Fruit fly (Drosophila melanogaster): ENCODE results near the gene RpL24.

Gene RpL24

DNA sequence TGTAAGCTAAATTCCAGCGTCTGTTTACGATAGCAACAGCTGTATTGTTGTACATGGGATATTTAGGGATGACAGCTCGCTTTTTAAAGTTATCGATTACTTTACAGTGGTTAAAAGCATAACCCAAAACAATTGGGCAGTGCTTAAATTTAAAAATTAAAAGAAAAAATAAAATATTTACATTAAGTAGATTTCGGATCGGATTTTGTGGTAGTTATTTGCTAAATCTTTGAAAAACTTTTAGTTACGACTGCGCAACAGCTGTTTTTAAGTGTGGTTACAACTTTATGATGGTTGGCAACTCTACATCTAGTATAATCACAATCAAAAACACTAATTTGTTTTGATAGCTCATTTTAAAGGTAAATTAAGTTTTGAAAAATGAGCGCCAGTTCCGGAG is 7.7 kb downstream of the RpL24 start, which contains the start of the genes Ing5 and CG7099 (continued):
- peak; percentile 96 for TF ChIP-seq CG31627 (GFP tag; optimal IDR thresholded peaks at IDR 0.05)
- peak; percentile 93 for TF ChIP-seq net (GFP tag; optimal IDR thresholded peaks at IDR 0.05)
- TF ChIP-seq CG8632 (GFP tag; optimal IDR thresholded peaks at IDR 0.05): peak; percentile 95
- peak; percentile 88 for TF ChIP-seq dac (GFP tag; optimal IDR thresholded peaks at IDR 0.05)
- peak; percentile 93 for TF ChIP-seq CG10669 (GFP tag; optimal IDR thresholded peaks at IDR 0.05)
- no peak for TF ChIP-seq svp (GFP tag)
- peak; percentile 97 for TF ChIP-seq acj6 (GFP tag; optimal IDR thresholded peaks at IDR 0.05)
- TF ChIP-seq esn (GFP tag; optimal IDR thresholded peaks at IDR 0.05): peak; percentile 97
- peak; percentile 96 for TF ChIP-seq achi (GFP tag; optimal IDR thresholded peaks at IDR 0.05)
- peak; percentile 95 for TF ChIP-seq Smox (GFP tag; optimal IDR thresholded peaks at IDR 0.05)
- TF ChIP-seq Eip78C (GFP tag): peak; percentile 98
- TF ChIP-seq CG32006 (GFP tag; optimal IDR thresholded peaks at IDR 0.05): peak; percentile 94
- no peak for TF ChIP-seq CG9139 (GFP tag; optimal IDR thresholded peaks at IDR 0.05)
- TF ChIP-seq Gug (GFP tag; IDR thresholded peaks at IDR 0.05): peak; percentile 93
- TF ChIP-seq Met (GFP tag; optimal IDR thresholded peaks at IDR 0.05): peak; percentile 95
- TF ChIP-seq lz (GFP tag; optimal IDR thresholded peaks at IDR 0.05): peak; percentile 96
- no peak for TF ChIP-seq spab (GFP tag; optimal IDR thresholded peaks at IDR 0.05)
- TF ChIP-seq Sox102F (GFP tag; optimal IDR thresholded peaks at IDR 0.05): peak; percentile 96
- TF ChIP-seq dsx (GFP tag; optimal IDR thresholded peaks at IDR 0.05; ENCODE audit: poor library complexity, severe bottlenecking): peak; percentile 88
- no peak for TF ChIP-seq CG6276 (GFP tag; optimal IDR thresholded peaks at IDR 0.05)
- TF ChIP-seq eg (GFP tag; IDR thresholded peaks at IDR 0.05): peak; percentile 96
- peak; percentile 91 for TF ChIP-seq CG4318 (GFP tag; optimal IDR thresholded peaks at IDR 0.05)
- TF ChIP-seq CG3032 (tag; optimal IDR thresholded peaks at IDR 0.05): peak; percentile 94
- TF ChIP-seq CG6163 (GFP tag; IDR thresholded peaks at IDR 0.05): peak; percentile 96
- TF ChIP-seq Sox14 (GFP tag; optimal IDR thresholded peaks at IDR 0.05): peak; percentile 95
- TF ChIP-seq CG6808 (GFP tag; optimal IDR thresholded peaks at IDR 0.05): peak; percentile 80
- peak; percentile 90 for TF ChIP-seq Lpt (GFP tag; optimal IDR thresholded peaks at IDR 0.05)
- TF ChIP-seq CG16779 (tag; optimal IDR thresholded peaks at IDR 0.05): no peak
- peak; percentile 90 for TF ChIP-seq CG7368 (GFP tag; optimal IDR thresholded peaks at IDR 0.05)
- peak; percentile 93 for TF ChIP-seq CG6792 (GFP tag; optimal IDR thresholded peaks at IDR 0.05)
- TF ChIP-seq cyc (GFP tag; optimal IDR thresholded peaks at IDR 0.05): peak; percentile 95
- TF ChIP-seq CG10631 (GFP tag; optimal IDR thresholded peaks at IDR 0.05): peak; percentile 97
- peak; percentile 86 for TF ChIP-seq CG8119 (GFP tag; IDR thresholded peaks at IDR 0.05)
- TF ChIP-seq CG1621 (tag; optimal IDR thresholded peaks at IDR 0.05): peak; percentile 86
- TF ChIP-seq CG3919 (GFP tag; optimal IDR thresholded peaks at IDR 0.05): peak; percentile 96
- TF ChIP-seq OdsH (GFP tag; optimal IDR thresholded peaks at IDR 0.05): peak; percentile 97
- peak; percentile 96 for TF ChIP-seq Hr4 (GFP tag; optimal IDR thresholded peaks at IDR 0.05)
- TF ChIP-seq topi (GFP tag; optimal IDR thresholded peaks at IDR 0.05): peak; percentile 95
- TF ChIP-seq fkh (GFP tag; optimal IDR thresholded peaks at IDR 0.05): peak; percentile 95

DNA sequence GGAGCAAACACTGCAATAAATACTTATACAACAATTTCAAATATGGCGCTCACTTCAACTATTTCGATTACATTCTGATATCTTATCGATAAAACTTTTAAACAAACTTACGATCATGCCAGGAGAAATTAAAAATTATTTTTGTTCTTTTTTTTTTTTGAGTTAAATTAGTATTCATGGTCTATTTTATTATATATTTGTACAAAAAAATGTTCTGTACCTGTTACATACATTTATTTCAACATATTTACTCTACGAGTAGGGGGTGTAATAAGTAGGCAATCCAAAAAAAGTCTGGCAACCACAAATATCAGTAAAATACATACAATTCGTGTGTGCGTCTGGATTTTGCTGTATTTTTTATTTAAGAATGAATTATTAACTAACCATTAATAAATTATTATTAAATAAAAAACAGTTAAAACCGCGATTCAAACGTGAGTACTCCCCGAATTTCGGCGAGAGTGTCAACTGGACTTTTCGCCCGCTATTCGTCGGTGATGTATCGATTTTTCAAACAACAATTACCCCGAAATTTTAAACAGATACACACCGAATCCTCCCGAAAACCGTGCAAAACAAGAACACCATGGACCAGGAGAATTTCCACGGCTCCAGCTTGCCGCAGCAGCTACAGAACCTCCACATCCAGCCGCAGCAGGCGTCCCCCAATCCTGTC is 12.4 kb downstream of the RpL24 start, which contains the start of gene loqs:
Gene loqs, plus strand, starts transcription at position 302 of the 679 bp plus-strand sequence.
- TF ChIP-seq Ets96B (tag; optimal IDR thresholded peaks at IDR 0.05): no peak
- peak; percentile 23 for TF ChIP-seq esn (GFP tag; optimal IDR thresholded peaks at IDR 0.05)
- TF ChIP-seq CG16779 (tag; optimal IDR thresholded peaks at IDR 0.05): no peak
- TF ChIP-seq CG10631 (GFP tag; optimal IDR thresholded peaks at IDR 0.05): peak; percentile 3
- TF ChIP-seq net (GFP tag; optimal IDR thresholded peaks at IDR 0.05): no peak
- TF ChIP-seq acj6 (GFP tag; optimal IDR thresholded peaks at IDR 0.05): peak; percentile 3

All from whole organism, prepupa.